Fruit fly (Drosophila melanogaster) whole organism: ENCODE data around the gene mtg.

ENCODE experiments used
- CG8478 ChIP-seq: fragments of >200 bp; optimal IDR thresholded peaks from 2 replicates; lab custom pipeline; 2018; ENCODE audit warnings: inconsistent platforms
- Dll ChIP-seq: fragments of >200 bp; optimal IDR thresholded peaks from 2 replicates; lab custom pipeline; 2017
- pan ChIP-seq: fragments of >200 bp; optimal IDR thresholded peaks from 2 replicates; lab custom pipeline; 2017
- psq ChIP-seq: fragments of >200 bp; optimal IDR thresholded peaks from 2 replicates; lab custom pipeline; 2017
- usp ChIP-seq: fragments of >200 bp; optimal IDR thresholded peaks from 2 replicates; lab custom pipeline; 2017; ENCODE audit warnings: missing biosample characterization, missing genetic modification characterization, mixed read lengths

DNA sequence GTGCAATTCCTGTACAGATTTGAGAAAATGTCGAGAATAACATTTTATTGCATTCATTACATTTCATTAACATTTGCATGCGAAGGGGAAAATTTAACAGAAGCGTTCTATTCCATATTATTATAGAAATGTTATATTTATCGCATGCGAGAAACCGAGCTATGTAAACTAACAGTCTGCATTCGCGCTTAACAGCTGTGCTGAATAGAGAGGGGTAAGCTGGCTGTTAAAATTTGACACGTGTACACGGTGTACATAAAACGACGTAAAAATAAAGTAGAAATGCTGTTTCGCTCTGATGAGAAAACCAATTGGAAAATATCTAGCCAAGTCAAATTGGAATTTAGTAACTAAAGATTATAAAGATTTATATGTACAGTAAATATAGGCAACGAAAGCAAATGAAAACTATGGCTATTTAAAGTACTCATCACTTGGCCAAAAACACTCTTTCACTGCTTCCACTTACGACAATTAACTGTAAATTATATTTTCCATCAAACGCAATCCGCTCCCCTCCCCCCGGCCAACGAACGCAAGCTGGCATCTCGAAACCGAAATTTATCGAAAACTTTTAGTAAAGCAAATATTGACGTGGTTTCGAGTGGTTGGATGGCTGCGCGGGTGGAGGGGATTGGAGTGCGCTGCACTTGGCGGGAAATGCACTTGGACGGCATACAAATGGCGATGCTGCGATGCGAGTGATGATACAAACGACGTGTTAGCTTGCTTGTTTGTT lies 56.1 kb downstream of the mtg start:
- no peak for TF ChIP-seq usp
- no peak for TF ChIP-seq pan (lab: Kevin White, UChicago)
- TF ChIP-seq Dll (lab: Kevin White, UChicago) = no peak
- TF ChIP-seq psq (lab: Kevin White, UChicago) = no peak
- TF ChIP-seq CG8478 = no peak
